Fruit fly (Drosophila melanogaster) whole organism: ENCODE results near the gene CG17110.

Source experiments
- CG8478 ChIP-seq: fragments of >200 bp; optimal IDR thresholded peaks from 2 replicates; lab custom pipeline; 2018; ENCODE audit warnings: inconsistent platforms
- Dll ChIP-seq: fragments of >200 bp; optimal IDR thresholded peaks from 2 replicates; lab custom pipeline; 2017
- EcR ChIP-seq, 2 experiments: fragments of >200 bp; optimal IDR thresholded peaks; 2 replicates each; lab custom pipeline; 2017; ENCODE audit warnings: missing biosample characterization in 2 of 2, missing genetic modification characterization in 2 of 2, missing genetic modification reagents in 2 of 2
- pan ChIP-seq: fragments of >200 bp; optimal IDR thresholded peaks from 2 replicates; lab custom pipeline; 2017
- psq ChIP-seq: fragments of >200 bp; optimal IDR thresholded peaks from 2 replicates; lab custom pipeline; 2017
- usp ChIP-seq: fragments of >200 bp; optimal IDR thresholded peaks from 2 replicates; lab custom pipeline; 2017; ENCODE audit warnings: missing biosample characterization, missing genetic modification characterization, mixed read lengths

Gene CG17110

DNA sequence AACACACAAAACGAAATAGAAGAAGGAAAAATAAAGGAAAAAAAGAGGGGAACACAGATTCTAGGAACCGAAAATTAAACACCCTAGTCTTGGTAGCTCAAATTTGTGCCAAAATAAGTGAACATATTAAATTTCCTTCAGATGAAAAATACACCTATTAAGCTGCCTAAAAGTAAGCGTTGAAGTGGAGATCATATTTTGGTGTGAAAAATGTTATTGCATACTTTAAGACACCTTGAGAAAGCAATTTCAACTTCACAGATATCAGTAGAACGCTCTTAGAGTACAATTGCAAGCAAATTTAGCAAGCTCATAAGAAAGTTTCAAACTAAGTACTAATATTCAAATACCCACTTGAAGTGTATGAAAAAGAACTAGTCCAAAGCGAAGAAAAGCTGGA, 19.2 kb downstream of the CG17110 start:
- TF ChIP-seq EcR (GFP tag; optimal IDR thresholded peaks at IDR 0.05; lab: Kevin White, UChicago), result no peak
- TF ChIP-seq psq (lab: Kevin White, UChicago), result no peak
- TF ChIP-seq pan (lab: Kevin White, UChicago), result no peak
- no peak for TF ChIP-seq usp

DNA sequence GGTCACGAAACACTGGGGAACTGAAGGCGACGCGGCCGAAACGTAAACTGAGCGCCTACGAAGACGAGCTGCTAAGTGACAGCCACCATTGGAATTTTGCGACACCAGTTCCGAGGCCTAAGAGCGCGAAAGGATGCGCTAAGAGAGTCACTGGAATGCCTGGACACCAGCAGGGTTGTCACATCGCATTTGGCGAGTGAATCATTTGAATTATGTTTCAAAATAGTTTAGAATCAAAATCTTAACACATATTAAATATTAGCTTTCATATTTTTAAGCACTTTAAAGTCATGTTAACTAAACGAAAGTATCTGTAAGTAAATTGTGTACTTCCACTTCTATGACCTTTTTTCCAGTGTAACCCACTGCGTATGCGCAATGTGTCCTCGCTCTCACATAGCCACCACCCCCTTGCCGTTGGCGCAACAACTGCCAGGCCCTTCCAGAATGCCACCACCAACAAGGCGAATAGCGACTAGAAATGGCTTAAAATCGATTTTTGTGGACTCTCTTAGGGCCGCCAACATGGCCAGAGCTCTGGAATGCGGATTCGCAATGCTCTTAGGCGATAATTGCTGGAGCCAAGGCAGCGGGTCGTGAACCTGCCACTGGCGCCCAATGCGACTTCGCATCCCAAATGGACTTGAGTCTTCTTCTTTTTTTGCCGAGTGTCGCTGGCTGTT, 21.3 kb downstream of the CG17110 start, which contains the start of gene Cow:
Gene Cow (minus strand): TSS at position 51 of the 683 bp plus-strand sequence.
- TF ChIP-seq psq (lab: Kevin White, UChicago) (no peak), CG8478 (lab: Kevin White, UChicago) (no peak), pan (lab: Kevin White, UChicago) (no peak), EcR (GFP tag; optimal IDR thresholded peaks at IDR 0.05; lab: Kevin White, UChicago) (no peak), usp (no peak), Dll (no peak)

DNA sequence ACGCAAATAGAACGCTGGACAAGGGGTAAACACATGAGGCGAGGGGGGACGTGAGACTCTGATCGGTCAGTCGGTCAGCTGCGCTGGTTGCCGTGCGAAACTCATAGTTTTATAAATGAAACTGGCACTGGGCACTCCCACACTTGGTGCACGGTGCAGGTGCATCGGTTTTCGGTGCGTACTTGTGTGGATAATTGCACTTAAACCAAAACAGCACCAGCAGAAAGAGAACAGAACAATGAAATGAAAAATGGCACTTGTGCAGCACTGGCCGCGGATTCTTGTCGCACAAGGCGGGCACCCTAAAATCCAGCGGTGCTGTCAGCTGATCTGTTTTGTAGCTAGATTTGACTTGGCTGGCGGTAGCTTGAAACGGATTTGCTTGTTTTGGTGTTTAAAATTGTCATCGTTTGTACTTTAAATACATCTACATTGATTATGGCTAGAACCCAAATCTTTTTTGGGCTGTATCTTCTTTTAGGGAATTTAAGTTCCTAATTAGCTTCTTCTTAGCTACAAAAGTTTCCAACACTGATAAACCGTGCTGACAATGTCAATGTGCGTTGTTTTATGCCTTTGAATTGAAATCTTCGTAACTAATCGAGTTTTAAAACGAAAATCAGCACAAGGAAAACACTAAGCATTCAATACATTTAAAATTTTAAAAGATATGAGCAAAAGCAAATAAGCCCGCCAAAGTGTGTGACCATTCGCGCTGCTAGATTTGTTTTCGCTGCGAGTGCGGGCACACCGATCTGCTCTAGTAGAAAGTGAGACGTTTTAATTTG, 26.4 kb downstream of the CG17110 start, which contains the start of the genes Rassf and CenB1A:
Gene Rassf (minus strand): TSS at position 249 of the 788 bp plus-strand sequence.
Gene CenB1A (plus strand): TSS at position 718 of the 788 bp plus-strand sequence.
- no peak for TF ChIP-seq Dll
- no peak for TF ChIP-seq usp

DNA sequence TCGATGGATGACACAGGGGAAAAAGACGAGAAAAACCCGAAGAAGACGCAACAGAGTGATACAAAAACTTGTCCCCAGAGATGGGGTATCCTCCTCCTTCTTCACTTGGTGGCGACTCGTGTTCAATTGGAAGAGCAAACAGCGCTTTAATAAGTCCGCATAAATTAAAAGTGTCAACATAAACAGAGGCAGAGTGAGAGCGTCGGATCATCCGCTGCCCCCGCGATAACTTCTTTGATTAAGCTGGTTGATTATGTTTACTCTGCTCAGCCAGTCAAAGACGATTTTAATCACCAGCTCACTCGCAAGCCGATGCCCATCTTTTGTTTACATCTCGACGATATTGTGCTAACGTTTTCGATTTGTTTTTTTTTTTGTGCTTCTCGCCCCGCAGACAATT, 28.3 kb downstream of the CG17110 start:
- no peak for TF ChIP-seq pan (lab: Kevin White, UChicago)
- no peak for TF ChIP-seq Dll
- TF ChIP-seq CG8478 (lab: Kevin White, UChicago), result no peak
- no peak for TF ChIP-seq usp
- no peak for TF ChIP-seq EcR (GFP tag; optimal IDR thresholded peaks at IDR 0.05; lab: Kevin White, UChicago)
- TF ChIP-seq psq (lab: Kevin White, UChicago), result no peak

DNA sequence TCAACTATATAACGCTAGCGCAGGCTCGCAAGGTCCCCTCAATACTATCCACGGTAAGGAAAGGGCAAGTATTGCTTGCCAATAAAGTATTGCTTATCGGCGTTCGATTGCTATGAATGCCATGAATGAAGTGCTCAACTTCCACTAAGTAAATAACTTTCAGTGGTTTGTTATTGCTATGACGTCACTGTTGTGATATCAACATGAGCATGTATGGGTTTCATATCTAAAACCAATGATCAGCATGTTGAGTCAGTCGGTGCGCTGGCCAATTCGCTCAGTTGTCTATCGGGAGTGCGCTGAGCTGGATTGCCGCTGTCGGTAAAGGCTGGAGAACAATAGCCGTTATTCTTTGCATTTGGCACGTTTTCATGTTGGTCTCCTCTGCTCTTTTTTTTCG, 29.4 kb downstream of the CG17110 start:
- no peak for TF ChIP-seq EcR (GFP tag; optimal IDR thresholded peaks at IDR 0.05; lab: Kevin White, UChicago)
- TF ChIP-seq pan (lab: Kevin White, UChicago), result no peak
- no peak for TF ChIP-seq psq (lab: Kevin White, UChicago)
- no peak for TF ChIP-seq Dll
- no peak for TF ChIP-seq CG8478 (lab: Kevin White, UChicago)
- TF ChIP-seq usp, result no peak

DNA sequence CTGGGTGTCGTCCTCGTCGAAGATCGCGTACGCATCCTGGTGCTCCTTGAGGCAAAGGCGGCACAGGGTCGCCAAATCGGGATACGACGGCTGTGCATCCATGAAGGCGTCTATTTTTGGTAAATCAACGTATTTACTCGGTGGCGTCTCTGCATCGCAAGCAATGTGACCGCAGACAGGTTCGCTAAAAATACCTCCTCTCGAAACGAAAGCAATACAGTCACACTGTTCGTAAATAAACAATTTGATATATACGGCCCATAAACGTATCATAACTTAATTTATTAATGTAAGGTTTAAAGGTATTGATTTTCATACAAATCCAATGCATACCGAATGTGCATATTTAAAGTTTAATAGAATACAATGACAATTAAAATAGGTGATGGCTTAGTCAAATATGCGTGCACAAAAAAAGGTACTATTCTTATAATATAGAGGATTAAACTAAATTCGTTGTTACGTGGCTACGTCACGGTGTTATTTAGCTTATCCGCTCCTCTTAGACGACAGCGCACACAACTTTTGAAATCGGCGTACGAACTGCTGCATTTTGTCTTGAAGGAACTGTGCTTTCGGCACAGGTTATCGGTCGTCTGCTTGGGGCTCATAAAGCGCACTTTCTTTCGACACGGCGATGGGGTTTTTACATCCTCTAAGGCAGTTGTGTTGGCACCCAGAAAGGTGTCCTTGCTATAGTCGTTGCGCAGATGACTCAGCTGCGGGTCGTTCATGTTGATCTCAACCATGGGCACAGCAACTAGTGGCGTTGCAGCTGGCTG, 34.9 kb downstream of the CG17110 start, which contains the start of gene CG31365:
Gene CG31365 (minus strand): TSS at position 182 of the 782 bp plus-strand sequence.
- TF ChIP-seq usp (no peak), psq (lab: Kevin White, UChicago) (no peak), EcR (GFP tag; optimal IDR thresholded peaks at IDR 0.05; lab: Kevin White, UChicago) (no peak)

DNA sequence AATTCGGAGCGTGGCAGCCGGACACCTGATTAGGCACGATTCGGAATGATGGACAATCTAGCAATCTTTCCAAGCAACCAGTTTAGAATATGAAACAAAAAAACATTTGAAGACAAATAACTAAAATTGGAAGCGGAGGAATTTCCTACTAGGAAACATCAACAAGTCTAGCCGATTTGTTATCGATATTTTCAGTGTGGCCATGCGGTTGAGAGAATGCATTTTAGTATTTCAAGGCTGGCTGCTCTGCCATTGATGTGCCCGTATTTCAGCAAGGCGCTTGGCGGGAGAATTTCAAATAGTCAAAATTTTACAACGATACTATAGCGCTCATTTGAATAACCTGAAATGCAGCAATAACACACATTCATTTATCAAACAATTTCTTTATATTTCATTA, 36.3 kb downstream of the CG17110 start, which contains the start of gene CG31457:
Gene CG31457 (minus strand): TSS at position 186 of the 400 bp plus-strand sequence.
- no peak for TF ChIP-seq pan (lab: Kevin White, UChicago)
- TF ChIP-seq EcR (GFP tag; optimal IDR thresholded peaks at IDR 0.05; lab: Kevin White, UChicago), result no peak
- no peak for TF ChIP-seq psq (lab: Kevin White, UChicago)

DNA sequence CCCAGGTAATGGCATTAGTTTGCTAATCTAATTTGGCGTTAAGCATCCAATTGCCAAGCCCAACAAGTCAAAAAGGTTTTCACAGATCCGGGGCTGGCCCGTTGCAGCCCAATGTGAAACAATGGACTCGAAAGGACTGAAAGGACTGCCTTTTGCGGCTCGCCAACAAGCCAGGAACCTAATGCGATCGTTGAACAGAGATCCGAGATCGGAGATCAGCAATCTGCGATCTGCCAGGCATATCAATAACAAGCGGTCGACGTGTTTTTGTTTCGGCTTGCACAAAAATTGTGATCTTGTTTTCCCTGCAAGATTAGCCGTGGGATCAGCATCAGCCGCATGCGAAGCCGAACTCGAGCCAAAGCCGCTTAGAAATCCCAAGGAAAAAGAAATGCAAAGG, 38.1 kb downstream of the CG17110 start:
- no peak for TF ChIP-seq CG8478 (lab: Kevin White, UChicago)
- TF ChIP-seq pan (lab: Kevin White, UChicago), result no peak
- no peak for TF ChIP-seq usp
- TF ChIP-seq Dll, result no peak
- no peak for TF ChIP-seq psq (lab: Kevin White, UChicago)
- TF ChIP-seq EcR (GFP tag; optimal IDR thresholded peaks at IDR 0.05; lab: Kevin White, UChicago), result no peak

DNA sequence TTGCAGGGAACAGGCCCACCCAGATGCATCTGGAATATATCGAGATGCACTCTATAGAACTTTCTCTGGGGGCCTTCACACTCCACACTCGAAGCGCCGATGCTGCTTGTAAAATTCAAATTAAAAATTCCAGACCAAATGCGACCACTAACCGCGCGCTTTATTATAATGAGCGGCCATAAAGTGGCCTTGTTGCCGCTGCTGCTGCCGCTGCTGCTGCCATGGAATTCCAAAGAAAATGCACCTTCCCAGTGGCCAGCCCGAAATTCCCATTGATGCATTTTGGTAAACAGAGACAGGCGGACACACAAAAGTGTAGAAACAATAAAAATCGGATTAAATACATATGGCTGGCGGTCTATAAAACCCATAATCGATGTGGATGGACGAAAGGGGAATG, 38.7 kb downstream of the CG17110 start:
- TF ChIP-seq psq (lab: Kevin White, UChicago) (no peak), usp (no peak), CG8478 (lab: Kevin White, UChicago) (no peak), Dll (no peak), pan (lab: Kevin White, UChicago) (no peak), EcR (GFP tag; optimal IDR thresholded peaks at IDR 0.05; lab: Kevin White, UChicago) (no peak)

DNA sequence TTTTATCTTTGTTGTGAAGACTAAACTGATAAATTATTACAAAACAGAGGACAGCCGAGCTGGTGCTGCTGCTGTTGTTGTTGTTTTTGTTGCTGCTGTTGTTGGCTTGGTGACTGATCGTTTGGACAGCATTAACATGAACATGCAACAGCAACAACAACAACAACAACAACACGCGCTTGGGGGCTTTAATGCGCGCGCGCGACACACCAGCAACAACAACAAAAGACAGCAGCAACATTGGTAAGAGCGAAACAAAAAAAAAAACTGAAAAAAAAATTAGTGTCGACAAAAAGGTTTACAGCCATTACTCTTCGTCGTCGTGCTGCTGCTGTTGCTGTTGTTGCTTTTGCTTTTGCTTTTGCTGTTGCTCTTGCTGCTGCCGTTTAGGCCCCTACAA, 39.4 kb downstream of the CG17110 start:
- no peak for TF ChIP-seq psq (lab: Kevin White, UChicago)
- no peak for TF ChIP-seq Dll
- no peak for TF ChIP-seq pan (lab: Kevin White, UChicago)
- no peak for TF ChIP-seq usp
- no peak for TF ChIP-seq CG8478 (lab: Kevin White, UChicago)
- TF ChIP-seq EcR (GFP tag; optimal IDR thresholded peaks at IDR 0.05; lab: Kevin White, UChicago), result no peak

DNA sequence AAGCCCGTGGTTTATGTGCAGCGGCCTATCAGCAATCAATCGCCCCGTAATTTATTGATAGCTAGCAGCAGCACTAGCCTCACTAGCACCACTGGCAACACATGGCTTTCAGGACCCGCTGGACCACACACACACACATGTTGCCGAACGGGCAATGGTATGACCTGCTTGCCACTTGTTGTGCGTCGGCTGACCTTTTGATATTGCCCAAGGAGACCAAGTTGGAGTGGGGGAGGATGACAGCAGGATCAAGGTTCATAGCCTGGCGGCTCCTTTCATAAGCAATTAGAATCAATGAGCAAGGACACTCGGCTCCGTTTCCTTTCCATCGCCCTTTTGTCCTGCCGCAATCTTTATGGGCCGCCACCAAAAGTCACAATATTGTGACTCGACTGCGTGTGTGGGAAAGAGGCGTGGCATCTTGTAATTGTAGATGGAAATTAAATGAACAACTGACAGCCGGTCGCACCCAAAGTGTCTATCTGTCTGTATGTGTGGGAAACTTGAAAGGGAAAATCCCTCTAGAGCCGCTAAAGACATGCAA, 39.9 kb downstream of the CG17110 start:
- no peak for TF ChIP-seq Dll
- no peak for TF ChIP-seq usp
- TF ChIP-seq CG8478 (lab: Kevin White, UChicago), result no peak
- TF ChIP-seq EcR (GFP tag; optimal IDR thresholded peaks at IDR 0.05; lab: Kevin White, UChicago), result no peak
- no peak for TF ChIP-seq psq (lab: Kevin White, UChicago)
- no peak for TF ChIP-seq pan (lab: Kevin White, UChicago)
